Fruit fly (Drosophila melanogaster): ENCODE data around the gene CG32069.

The CG32069 gene

DNA sequence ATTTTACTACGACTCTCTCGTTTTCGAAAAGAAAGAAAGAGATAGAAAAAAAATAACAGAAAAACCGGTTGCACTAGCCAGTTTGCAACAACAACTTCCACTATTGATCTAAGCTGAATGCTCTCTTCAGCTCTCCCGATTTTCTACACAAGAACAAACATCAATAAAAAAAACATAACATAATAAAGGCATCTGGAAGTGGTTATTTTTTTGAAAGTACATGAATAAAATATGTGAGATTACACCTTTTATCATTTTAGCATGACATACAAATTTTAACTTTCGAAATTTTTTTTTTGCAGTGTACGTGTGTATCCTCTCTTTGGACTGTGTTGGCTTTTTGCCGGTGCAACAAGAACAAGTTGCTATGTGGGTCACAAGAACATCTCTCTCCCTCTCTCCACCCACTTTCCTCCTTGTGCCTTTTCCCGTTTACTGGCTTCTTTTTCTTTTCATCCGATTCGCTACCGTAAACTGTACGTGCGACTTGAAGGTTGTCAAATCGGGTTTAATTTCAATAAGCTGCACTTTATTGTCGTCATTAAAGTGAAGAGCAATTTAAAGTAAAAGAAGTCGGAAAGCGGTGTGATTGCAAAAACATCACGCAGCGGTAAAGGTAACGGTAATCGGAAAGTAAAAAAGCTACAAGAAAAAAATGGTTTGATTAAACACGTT is 22.3 kb upstream of the CG32069 start (continued):
- TF ChIP-seq CG3995 (GFP tag; optimal IDR thresholded peaks at IDR 0.05) (peak; percentile 46), CG9215 (GFP tag; IDR thresholded peaks at IDR 0.05) (peak; percentile 78), CG9797 (GFP tag; optimal IDR thresholded peaks at IDR 0.05) (peak; percentile 46), fd3F (GFP tag; optimal IDR thresholded peaks at IDR 0.05) (peak; percentile 89), CG16813 (GFP tag; IDR thresholded peaks at IDR 0.05; ENCODE audit: partially characterized antibody) (no peak), ATbp (GFP tag; optimal IDR thresholded peaks at IDR 0.05) (peak; percentile 95), hkb (optimal IDR thresholded peaks at IDR 0.05) (no peak), hkb (GFP tag; IDR thresholded peaks at IDR 0.05) (peak; percentile 98), CG12155 (GFP tag; optimal IDR thresholded peaks at IDR 0.05) (peak; percentile 93), CG11504 (tag; optimal IDR thresholded peaks at IDR 0.05) (peak; percentile 97), crc (GFP tag; optimal IDR thresholded peaks at IDR 0.05) (peak; percentile 95), CG15514 (GFP tag; optimal IDR thresholded peaks at IDR 0.05) (peak; percentile 83), fu2 (GFP tag; optimal IDR thresholded peaks at IDR 0.05) (peak; percentile 91), C15 (GFP tag; IDR thresholded peaks at IDR 0.05) (peak; percentile 81), CG3847 (GFP tag; IDR thresholded peaks at IDR 0.05) (peak; percentile 90), Atf6 (GFP tag; IDR thresholded peaks at IDR 0.05) (peak; percentile 93), CG33557 (GFP tag; optimal IDR thresholded peaks at IDR 0.05) (peak; percentile 97), CG4424 (GFP tag; optimal IDR thresholded peaks at IDR 0.05) (peak; percentile 98), trh (GFP tag; optimal IDR thresholded peaks at IDR 0.05) (peak; percentile 93), CG1603 (tag; optimal IDR thresholded peaks at IDR 0.05) (peak; percentile 95), Ets65A (GFP tag) (peak; percentile 98), Chrac-16 (GFP tag; optimal IDR thresholded peaks at IDR 0.05) (peak; percentile 95), CG7839 (tag; optimal IDR thresholded peaks at IDR 0.05) (peak; percentile 98), CG17802 (tag; optimal IDR thresholded peaks at IDR 0.05) (peak; percentile 75), sim (GFP tag; IDR thresholded peaks at IDR 0.05) (peak; percentile 96), CG5245 (GFP tag; optimal IDR thresholded peaks at IDR 0.05) (peak; percentile 96), CG9932 (GFP tag; IDR thresholded peaks at IDR 0.05) (peak; percentile 80), jigr1 (GFP tag; IDR thresholded peaks at IDR 0.05) (peak; percentile 87), Dip2 (GFP tag; IDR thresholded peaks at IDR 0.05) (peak; percentile 36; the same call in 1 of the 2 replicates), ash1 (GFP tag; optimal IDR thresholded peaks at IDR 0.05) (peak; percentile 33), H2.0 (GFP tag; IDR thresholded peaks at IDR 0.05) (peak; percentile 97), eyg (GFP tag; optimal IDR thresholded peaks at IDR 0.05) (peak; percentile 95), Nf-YC (tag; optimal IDR thresholded peaks at IDR 0.05) (no peak), Atf3 (GFP tag; optimal IDR thresholded peaks at IDR 0.05) (peak; percentile 97), CG31224 (GFP tag; IDR thresholded peaks at IDR 0.05) (peak; percentile 80), sisA (GFP tag; IDR thresholded peaks at IDR 0.05) (peak; percentile 95), org-1 (GFP tag; optimal IDR thresholded peaks at IDR 0.05) (peak; percentile 93), grn (GFP tag; optimal IDR thresholded peaks at IDR 0.05) (peak; percentile 78), Dfd (GFP tag; optimal IDR thresholded peaks at IDR 0.05) (no peak), CG2120 (GFP tag; optimal IDR thresholded peaks at IDR 0.05) (peak; percentile 89), bowl (GFP tag; IDR thresholded peaks at IDR 0.05) (peak; percentile 93), CG3407 (GFP tag; optimal IDR thresholded peaks at IDR 0.05) (peak; percentile 94), fru (optimal IDR thresholded peaks at IDR 0.05) (no peak), Sin3A (optimal IDR thresholded peaks at IDR 0.05) (no peak), Gug (GFP tag; IDR thresholded peaks at IDR 0.05) (peak; percentile 87), CG1024 (GFP tag; IDR thresholded peaks at IDR 0.05) (peak; percentile 94), Bdp1 (GFP tag; optimal IDR thresholded peaks at IDR 0.05) (peak; percentile 90), Dbx (GFP tag; IDR thresholded peaks at IDR 0.05) (peak; percentile 82; the same call in 2 of the 3 replicates), CG16863 (GFP tag; optimal IDR thresholded peaks at IDR 0.05) (peak; percentile 97), toy (GFP tag; IDR thresholded peaks at IDR 0.05) (peak; percentile 77), CG3281 (GFP tag; optimal IDR thresholded peaks at IDR 0.05) (peak; percentile 81), zen (tag; optimal IDR thresholded peaks at IDR 0.05) (peak; percentile 94)
